Worm (Caenorhabditis elegans): ENCODE data around the gene str-40.

Gene str-40

ce11 chrV:3069101-3069500 is at the start of gene str-40:
str-40 (minus strand) TSS chrV:3069201.
- no peak for TF ChIP-seq sdc-2 (tag; optimal IDR thresholded peaks at IDR 0.05)
- TF ChIP-seq dmd-4 (tag; optimal IDR thresholded peaks at IDR 0.05; ENCODE audit: borderline replicate concordance) = no peak
- TF ChIP-seq nhr-11 (tag; optimal IDR thresholded peaks at IDR 0.05) = no peak
- TF ChIP-seq lin-11 (tag; optimal IDR thresholded peaks at IDR 0.05) = no peak
- no peak for TF ChIP-seq ceh-24 (tag; optimal IDR thresholded peaks at IDR 0.05)
- no peak for TF ChIP-seq ceh-31 (tag; optimal IDR thresholded peaks at IDR 0.05)
- no peak for TF ChIP-seq T23F11.4 (GFP tag; optimal IDR thresholded peaks at IDR 0.05)
- no peak for TF ChIP-seq elt-4 (tag; optimal IDR thresholded peaks at IDR 0.05)
- no peak for TF ChIP-seq ceh-18 (tag; optimal IDR thresholded peaks at IDR 0.05)
- TF ChIP-seq nhr-232 (tag; optimal IDR thresholded peaks at IDR 0.05) = no peak
- TF ChIP-seq hlh-8 (tag; optimal IDR thresholded peaks at IDR 0.05) = no peak
- no peak for TF ChIP-seq pha-4 (tag; optimal IDR thresholded peaks at IDR 0.05)
- TF ChIP-seq elt-2 (tag; optimal IDR thresholded peaks at IDR 0.05) = no peak

DNA sequence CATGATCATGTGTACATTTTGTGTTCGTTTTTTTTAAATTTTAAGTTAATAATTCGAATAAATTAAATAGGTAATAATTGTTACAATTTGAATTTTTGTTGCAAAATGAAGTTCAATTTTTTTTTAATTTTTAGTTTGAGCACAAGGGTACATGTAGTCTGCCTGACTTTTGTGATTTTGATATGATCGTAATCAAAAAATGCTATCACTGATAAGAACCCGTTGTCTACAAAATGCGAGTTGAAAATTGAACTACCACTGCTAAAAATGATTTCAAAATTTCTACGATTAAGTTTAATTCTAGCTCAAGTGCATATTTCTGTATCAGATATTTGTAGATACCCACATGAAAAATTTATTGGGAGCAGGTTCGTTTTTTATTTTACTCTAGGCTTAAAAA is 49.2 kb upstream of the str-40 start, which contains the start of gene clec-210:
clec-210 (plus strand) TSS at position 211 of the 400 bp plus-strand sequence.
- TF ChIP-seq elt-2 (tag; optimal IDR thresholded peaks at IDR 0.05) = peak; percentile 1
- no peak for TF ChIP-seq pha-2 (tag; optimal IDR thresholded peaks at IDR 0.05)
- no peak for TF ChIP-seq eyg-1 (tag; optimal IDR thresholded peaks at IDR 0.05)
- TF ChIP-seq dve-1 (tag; optimal IDR thresholded peaks at IDR 0.05) = no peak
- TF ChIP-seq ama-1 (optimal IDR thresholded peaks at IDR 0.05) = no peak
- TF ChIP-seq zip-5 (tag; optimal IDR thresholded peaks at IDR 0.05) = no peak
- no peak for TF ChIP-seq fax-1 (tag; optimal IDR thresholded peaks at IDR 0.05)
- TF ChIP-seq tbx-2 (tag; optimal IDR thresholded peaks at IDR 0.05) = no peak

ce11 chrV:3114973-3115372 is 46.0 kb upstream of the str-40 start, which contains the start of gene Y73C8C.3:
Y73C8C.3 (plus strand) TSS chrV:3115273.
- TF ChIP-seq sox-4 (tag; optimal IDR thresholded peaks at IDR 0.05) = no peak
- TF ChIP-seq T23F11.4 (GFP tag; optimal IDR thresholded peaks at IDR 0.05) = no peak
- TF ChIP-seq ceh-6 (GFP tag; optimal IDR thresholded peaks at IDR 0.05) = no peak
- TF ChIP-seq fkh-10 (GFP tag; optimal IDR thresholded peaks at IDR 0.05) = no peak
- no peak for TF ChIP-seq ceh-31 (tag; optimal IDR thresholded peaks at IDR 0.05)
- TF ChIP-seq hlh-13 (GFP tag; optimal IDR thresholded peaks at IDR 0.05) = no peak
- no peak for TF ChIP-seq F13H6.1 (tag; optimal IDR thresholded peaks at IDR 0.05)
- TF ChIP-seq C08G9.2 (tag; optimal IDR thresholded peaks at IDR 0.05) = no peak
- no peak for TF ChIP-seq ceh-45 (GFP tag; IDR thresholded peaks at IDR 0.05)
- TF ChIP-seq nhr-232 (tag; optimal IDR thresholded peaks at IDR 0.05) = no peak

ce11 chrV:3113751-3114150 is 44.8 kb upstream of the str-40 start, which contains the start of gene Y73C8C.8:
Y73C8C.8 (minus strand) TSS chrV:3113851.
- TF ChIP-seq ceh-14 (tag; optimal IDR thresholded peaks at IDR 0.05) = no peak
- TF ChIP-seq tbx-2 (tag; optimal IDR thresholded peaks at IDR 0.05) = no peak
- TF ChIP-seq nhr-232 (tag; optimal IDR thresholded peaks at IDR 0.05) = no peak
- TF ChIP-seq mec-3 (tag; optimal IDR thresholded peaks at IDR 0.05; ENCODE audit: borderline replicate concordance) = no peak
- TF ChIP-seq unc-55 (GFP tag; optimal IDR thresholded peaks at IDR 0.05) = no peak
- no peak for TF ChIP-seq npax-4 (tag; optimal IDR thresholded peaks at IDR 0.05)
- no peak for TF ChIP-seq Y22D7AL.16 (tag; optimal IDR thresholded peaks at IDR 0.05)
- no peak for TF ChIP-seq K02D7.2 (tag; optimal IDR thresholded peaks at IDR 0.05)
- TF ChIP-seq dmd-4 (tag; optimal IDR thresholded peaks at IDR 0.05; ENCODE audit: borderline replicate concordance) = no peak
- no peak for TF ChIP-seq ceh-30 (tag; optimal IDR thresholded peaks at IDR 0.05)
- no peak for TF ChIP-seq ztf-16 (tag; optimal IDR thresholded peaks at IDR 0.05)
- TF ChIP-seq hlh-13 (GFP tag; optimal IDR thresholded peaks at IDR 0.05) = no peak
- no peak for TF ChIP-seq lim-6 (tag; optimal IDR thresholded peaks at IDR 0.05)
- no peak for TF ChIP-seq fkh-10 (GFP tag; optimal IDR thresholded peaks at IDR 0.05)
- TF ChIP-seq hlh-30 (tag; optimal IDR thresholded peaks at IDR 0.05; ENCODE audit: insufficient read depth) = no peak
- TF ChIP-seq ceh-31 (tag; optimal IDR thresholded peaks at IDR 0.05) = no peak
